Fruit fly (Drosophila melanogaster): ENCODE measurements around the gene CG1116.

CG1116 gene

dm6 chr3R:5215334-5216307 lies 3.8 kb upstream of the CG1116 start (continued):
- no peak for TF ChIP-seq CG14860 (GFP tag; IDR thresholded peaks at IDR 0.05; ENCODE audit: partially characterized antibody)
- peak; percentile 33; the same call in 1 of the 2 replicates for TF ChIP-seq esg (GFP tag; conservative IDR thresholded peaks at IDR 0.05)
- TF ChIP-seq CG4404 (GFP tag; IDR thresholded peaks at IDR 0.05), result peak; percentile 75
- peak; percentile 79 for TF ChIP-seq CG11085 (GFP tag; IDR thresholded peaks at IDR 0.05)
- TF ChIP-seq Hr78 (GFP tag; optimal IDR thresholded peaks at IDR 0.05), result peak in 1 of 2 experiments; percentile 93
- peak; percentile 98 for TF ChIP-seq disco-r (GFP tag; optimal IDR thresholded peaks at IDR 0.05)
- TF ChIP-seq CG10366 (GFP tag; IDR thresholded peaks at IDR 0.05), result peak; percentile 88
- peak; percentile 82 for TF ChIP-seq CG15479 (GFP tag; optimal IDR thresholded peaks at IDR 0.05)
- TF ChIP-seq HLH54F (GFP tag; optimal IDR thresholded peaks at IDR 0.05), result peak; percentile 84
- TF ChIP-seq Eip74EF (GFP tag; optimal IDR thresholded peaks at IDR 0.05), result peak in 1 of 2 experiments; percentile 89
- TF ChIP-seq ato (GFP tag; IDR thresholded peaks at IDR 0.05; ENCODE audit: partially characterized antibody), result no peak
- TF ChIP-seq br (optimal IDR thresholded peaks at IDR 0.05), result no peak
- TF ChIP-seq CG13287 (GFP tag; IDR thresholded peaks at IDR 0.05; ENCODE audit: partially characterized antibody), result no peak
- TF ChIP-seq schlank (tag; optimal IDR thresholded peaks at IDR 0.05), result peak; percentile 75
- peak; percentile 86 for TF ChIP-seq CG13624 (GFP tag; optimal IDR thresholded peaks at IDR 0.05)
- peak; percentile 92 for TF ChIP-seq Ets65A (GFP tag)
- TF ChIP-seq CG17802 (tag; optimal IDR thresholded peaks at IDR 0.05), result peak; percentile 91
- no peak for TF ChIP-seq CG3995 (GFP tag; optimal IDR thresholded peaks at IDR 0.05)
- TF ChIP-seq dmrt11E (tag; optimal IDR thresholded peaks at IDR 0.05), result peak; percentile 97
- TF ChIP-seq CG13123 (GFP tag; optimal IDR thresholded peaks at IDR 0.05), result peak; percentile 99
- TF ChIP-seq CG17568 (GFP tag; optimal IDR thresholded peaks at IDR 0.05), result peak; percentile 98
- peak; percentile 98 for TF ChIP-seq CG5245 (GFP tag; optimal IDR thresholded peaks at IDR 0.05)
- TF ChIP-seq CG11247 (GFP tag; IDR thresholded peaks at IDR 0.05), result peak; percentile 90
- peak; percentile 97 for TF ChIP-seq CG10959 (GFP tag; IDR thresholded peaks at IDR 0.05)
- TF ChIP-seq CG8944 (GFP tag; optimal IDR thresholded peaks at IDR 0.05), result peak; percentile 99
- no peak for TF ChIP-seq CG6791 (GFP tag; IDR thresholded peaks at IDR 0.05; ENCODE audit: partially characterized antibody)
- TF ChIP-seq MESR4 (GFP tag; optimal IDR thresholded peaks at IDR 0.05), result peak; percentile 73
- peak; percentile 96 for TF ChIP-seq dm (GFP tag; optimal IDR thresholded peaks at IDR 0.05)
- TF ChIP-seq zen2 (GFP tag; IDR thresholded peaks at IDR 0.05; ENCODE audit: partially characterized antibody), result no peak
- peak; percentile 97 for TF ChIP-seq CG18619 (GFP tag; optimal IDR thresholded peaks at IDR 0.05)
- TF ChIP-seq CG17829 (tag; optimal IDR thresholded peaks at IDR 0.05), result peak; percentile 92
- no peak for TF ChIP-seq Adf1 (GFP tag; IDR thresholded peaks at IDR 0.05)
- TF ChIP-seq CG7963 (GFP tag; IDR thresholded peaks at IDR 0.05; ENCODE audit: partially characterized antibody), result no peak
- peak; percentile 71; the same call in 1 of the 2 replicates for TF ChIP-seq wdn (GFP tag; IDR thresholded peaks at IDR 0.05)
- TF ChIP-seq CG15073 (GFP tag; optimal IDR thresholded peaks at IDR 0.05), result peak; percentile 88
- TF ChIP-seq zfh2 (GFP tag; optimal IDR thresholded peaks at IDR 0.05), result peak; percentile 27
- TF ChIP-seq CG1832 (GFP tag; optimal IDR thresholded peaks at IDR 0.05), result no peak
- TF ChIP-seq tup (GFP tag; optimal IDR thresholded peaks at IDR 0.05), result peak; percentile 99
- peak; percentile 68 for TF ChIP-seq CG30020 (tag; optimal IDR thresholded peaks at IDR 0.05)
- TF ChIP-seq CG14710 (tag; optimal IDR thresholded peaks at IDR 0.05), result peak; percentile 98
- peak; percentile 91 for TF ChIP-seq fd96Cb (tag; optimal IDR thresholded peaks at IDR 0.05)
- TF ChIP-seq CG6654 (GFP tag; optimal IDR thresholded peaks at IDR 0.05), result peak; percentile 84
- peak; percentile 97 for TF ChIP-seq HLH3B (GFP tag; IDR thresholded peaks at IDR 0.05)
- TF ChIP-seq run (tag; optimal IDR thresholded peaks at IDR 0.05), result peak; percentile 93
- TF ChIP-seq CG18764 (GFP tag; optimal IDR thresholded peaks at IDR 0.05), result peak; percentile 99
- TF ChIP-seq ham (GFP tag; IDR thresholded peaks at IDR 0.05), result 0 out of 2 replicates have a peak, but pooled peaks have one; percentile 14
- TF ChIP-seq CG15514 (GFP tag; optimal IDR thresholded peaks at IDR 0.05), result peak; percentile 62
